Fruit fly (Drosophila melanogaster) whole organism, embryonic: Measurements from ENCODE around the gene CG9498.

Experiments used
- Abd-B ChIP-seq: fragments of 200-800 bp; sonication (Bioruptor generic); optimal IDR thresholded peaks from 2 replicates; lab custom pipeline; 2018; ENCODE audit warnings: missing biosample characterization, mild to moderate bottlenecking, missing genetic modification characterization, moderate library complexity
- Adf1 ChIP-seq: fragments of 200-800 bp; sonication (Bioruptor generic); IDR thresholded peaks from 2 replicates; pipeline ENCODE4 v1.3.6; 2022; ENCODE audit warnings: missing biosample characterization, missing genetic modification characterization
- Atf-2 ChIP-seq: fragments of 200-800 bp; sonication (Bioruptor generic); optimal IDR thresholded peaks from 2 replicates; lab custom pipeline; 2016; ENCODE audit warnings: missing biosample characterization, missing genetic modification characterization
- Blimp-1 ChIP-seq: fragments of 200-800 bp; sonication (Bioruptor generic); optimal IDR thresholded peaks from 3 replicates; lab custom pipeline; 2018; ENCODE audit warnings: missing biosample characterization, missing genetic modification characterization, mild to moderate bottlenecking, moderate library complexity, missing genetic modification reagents
- CG10209 ChIP-seq: fragments of 200-800 bp; sonication (Bioruptor generic); optimal IDR thresholded peaks from 3 replicates; lab custom pipeline; 2017; ENCODE audit warnings: missing biosample characterization, mild to moderate bottlenecking, missing genetic modification characterization, missing genetic modification reagents
- CG11504 ChIP-seq: fragments of 200-800 bp; sonication (Bioruptor generic); optimal IDR thresholded peaks from 3 replicates; lab custom pipeline; 2019; ENCODE audit warnings: missing biosample characterization, mild to moderate bottlenecking, missing genetic modification characterization, moderate library complexity
- CG13287 ChIP-seq: fragments of 200-800 bp; sonication (Bioruptor generic); IDR thresholded peaks from 2 replicates; pipeline ENCODE4 v1.3.6; 2022; ENCODE audit warnings: missing biosample characterization, missing genetic modification characterization; ENCODE audit not compliant: partially characterized antibody
- CG16779 ChIP-seq: fragments of 200-800 bp; sonication (Bioruptor generic); IDR thresholded peaks from 2 replicates; pipeline ENCODE4 v1.3.6; 2022; ENCODE audit warnings: missing biosample characterization, missing genetic modification characterization
- CG16813 ChIP-seq: fragments of 200-800 bp; sonication (Bioruptor generic); IDR thresholded peaks from 3 replicates; pipeline ENCODE4 v1.3.6; 2022; ENCODE audit warnings: missing biosample characterization, missing genetic modification characterization; ENCODE audit not compliant: partially characterized antibody
- CG17385 ChIP-seq: fragments of 200-800 bp; sonication (Bioruptor generic); optimal IDR thresholded peaks from 3 replicates; lab custom pipeline; 2018; ENCODE audit warnings: missing biosample characterization, mild to moderate bottlenecking, missing genetic modification characterization
- CG1792 ChIP-seq: fragments of 200-800 bp; sonication (Bioruptor generic); optimal IDR thresholded peaks from 2 replicates; lab custom pipeline; 2016; ENCODE audit warnings: missing biosample characterization, missing genetic modification characterization
- CG18262 ChIP-seq: fragments of 200-800 bp; optimal IDR thresholded peaks from 3 replicates; lab custom pipeline; 2019; ENCODE audit warnings: missing biosample characterization, mild to moderate bottlenecking, missing genetic modification characterization, moderate library complexity
- CG18764 ChIP-seq: fragments of 200-800 bp; sonication (Bioruptor generic); optimal IDR thresholded peaks from 3 replicates; lab custom pipeline; 2016; ENCODE audit warnings: missing biosample characterization, missing genetic modification characterization
- CG2712 ChIP-seq: fragments of 200-800 bp; optimal IDR thresholded peaks from 3 replicates; lab custom pipeline; 2019; ENCODE audit warnings: missing biosample characterization, mild to moderate bottlenecking, missing genetic modification characterization, moderate library complexity
- CG31224 ChIP-seq: fragments of 200-800 bp; sonication (Bioruptor generic); IDR thresholded peaks from 2 replicates; pipeline ENCODE4 v1.3.6; 2022; ENCODE audit warnings: missing biosample characterization, missing genetic modification characterization
- CG3838 ChIP-seq: fragments of 200-800 bp; sonication (Bioruptor generic); optimal IDR thresholded peaks from 3 replicates; lab custom pipeline; 2016; ENCODE audit warnings: missing biosample characterization, missing genetic modification characterization
- CG4424 ChIP-seq: fragments of 200-800 bp; sonication (Bioruptor generic); optimal IDR thresholded peaks from 3 replicates; lab custom pipeline; 2016; ENCODE audit warnings: missing biosample characterization, missing genetic modification characterization
- CG6683 ChIP-seq: fragments of 200-800 bp; sonication (Bioruptor generic); optimal IDR thresholded peaks from 2 replicates; lab custom pipeline; 2017; ENCODE audit warnings: missing biosample characterization, mild to moderate bottlenecking, missing genetic modification characterization, missing genetic modification reagents
- CG6813 ChIP-seq: fragments of 200-800 bp; sonication (Bioruptor generic); optimal IDR thresholded peaks from 2 replicates; lab custom pipeline; 2017; ENCODE audit warnings: missing biosample characterization, missing genetic modification characterization, mild to moderate bottlenecking, moderate library complexity, missing genetic modification reagents
- CG8359 ChIP-seq: fragments of 200-800 bp; sonication (Bioruptor generic); optimal IDR thresholded peaks from 2 replicates; lab custom pipeline; 2017; ENCODE audit warnings: missing biosample characterization, mild to moderate bottlenecking, missing genetic modification characterization, borderline replicate concordance
- CG9932 ChIP-seq: fragments of 200-800 bp; sonication (Bioruptor generic); IDR thresholded peaks from 2 replicates; pipeline ENCODE4 v1.3.6; 2022; ENCODE audit warnings: missing biosample characterization, missing genetic modification characterization
- HLH3B ChIP-seq: fragments of 200-800 bp; sonication (Bioruptor generic); IDR thresholded peaks from 2 replicates; pipeline ENCODE4 v1.3.6; 2022; ENCODE audit warnings: missing biosample characterization, missing genetic modification characterization
- HmgD ChIP-seq: fragments of 200-800 bp; sonication (Bioruptor generic); optimal IDR thresholded peaks from 3 replicates; lab custom pipeline; 2016; ENCODE audit warnings: missing biosample characterization, missing genetic modification characterization
- Lim3 ChIP-seq: fragments of 200-800 bp; sonication (Bioruptor generic); IDR thresholded peaks from 2 replicates; pipeline ENCODE4 v1.3.6; 2022; ENCODE audit warnings: missing biosample characterization, missing genetic modification characterization
- NFAT ChIP-seq: fragments of 200-800 bp; sonication (Bioruptor generic); IDR thresholded peaks from 2 replicates; pipeline ENCODE4 v1.3.6; 2022; ENCODE audit warnings: missing biosample characterization, missing genetic modification characterization
- NK7.1 ChIP-seq: fragments of 200-800 bp; sonication (Bioruptor generic); optimal IDR thresholded peaks from 3 replicates; lab custom pipeline; 2016; ENCODE audit warnings: missing biosample characterization, missing genetic modification characterization
- NfI ChIP-seq: fragments of 200-800 bp; sonication (Bioruptor generic); optimal IDR thresholded peaks from 3 replicates; lab custom pipeline; 2018; ENCODE audit warnings: missing biosample characterization, mild to moderate bottlenecking, missing genetic modification characterization, moderate library complexity
- Ravus ChIP-seq: fragments of 200-800 bp; sonication (Bioruptor generic); IDR thresholded peaks from 2 replicates; pipeline ENCODE4 v1.3.6; 2022; ENCODE audit warnings: missing biosample characterization, missing genetic modification characterization
- Side ChIP-seq: fragments of 200-800 bp; sonication (Bioruptor generic); optimal IDR thresholded peaks from 2 replicates; lab custom pipeline; 2016; ENCODE audit warnings: missing biosample characterization, missing genetic modification characterization
- Sry-β ChIP-seq: fragments of 200-800 bp; sonication (Bioruptor generic); optimal IDR thresholded peaks from 2 replicates; lab custom pipeline; 2018; ENCODE audit warnings: missing biosample characterization, mild to moderate bottlenecking, missing genetic modification characterization, moderate library complexity
- Sry-δ ChIP-seq: fragments of 200-800 bp; sonication (Bioruptor generic); optimal IDR thresholded peaks from 2 replicates; lab custom pipeline; 2016; ENCODE audit warnings: missing biosample characterization, missing genetic modification characterization
- Tbp ChIP-seq: fragments of >200 bp; optimal IDR thresholded peaks from 2 replicates; lab custom pipeline; 2018; ENCODE audit warnings: missing biosample characterization, missing genetic modification characterization
- br ChIP-seq: fragments of >200 bp; optimal IDR thresholded peaks from 2 replicates; lab custom pipeline; 2017
- eyg ChIP-seq: fragments of 200-800 bp; sonication (Bioruptor generic); optimal IDR thresholded peaks from 3 replicates; lab custom pipeline; 2016; ENCODE audit warnings: missing biosample characterization, missing genetic modification characterization
- gcm ChIP-seq: fragments of 200-800 bp; sonication (Bioruptor generic); optimal IDR thresholded peaks from 2 replicates; lab custom pipeline; 2019; ENCODE audit warnings: missing biosample characterization, mild to moderate bottlenecking, missing genetic modification characterization, moderate library complexity
- grn ChIP-seq: fragments of 200-800 bp; sonication (Bioruptor generic); optimal IDR thresholded peaks from 3 replicates; lab custom pipeline; 2017; ENCODE audit warnings: missing biosample characterization, missing genetic modification characterization
- kah ChIP-seq: fragments of 200-800 bp; sonication (Bioruptor generic); optimal IDR thresholded peaks from 2 replicates; lab custom pipeline; 2018; ENCODE audit warnings: missing biosample characterization, mild to moderate bottlenecking, missing genetic modification characterization
- nerfin-1 ChIP-seq: fragments of 200-800 bp; sonication (Bioruptor generic); optimal IDR thresholded peaks from 3 replicates; lab custom pipeline; 2019; ENCODE audit warnings: missing biosample characterization, mild to moderate bottlenecking, missing genetic modification characterization, moderate library complexity
- nerfin-2 ChIP-seq: fragments of 200-800 bp; sonication (Bioruptor generic); IDR thresholded peaks from 2 replicates; pipeline ENCODE4 v1.3.6; 2022; ENCODE audit warnings: missing biosample characterization, missing genetic modification characterization; ENCODE audit not compliant: partially characterized antibody
- nom ChIP-seq: fragments of 200-800 bp; sonication (Bioruptor generic); optimal IDR thresholded peaks from 2 replicates; lab custom pipeline; 2017; ENCODE audit warnings: missing biosample characterization, missing genetic modification characterization, mild to moderate bottlenecking, moderate library complexity, missing genetic modification reagents
- pan ChIP-seq, 4 experiments: fragments of >200 bp in 3 of 4; fragments of 200-800 bp in 1 of 4; sonication (Bioruptor generic) in 1 of 4; optimal IDR thresholded peaks in 3 of 4; IDR thresholded peaks in 1 of 4; 2 replicates each; pipeline versions ENCODE4 v1.3.6 to Lab custom; 2017 to 2022; ENCODE audit warnings: missing biosample characterization in 2 of 4, missing genetic modification characterization in 2 of 4, mixed read lengths in 1 of 4
- pfk ChIP-seq: fragments of 200-800 bp; sonication (Bioruptor generic); optimal IDR thresholded peaks from 2 replicates; lab custom pipeline; 2018; ENCODE audit warnings: missing biosample characterization, mild to moderate bottlenecking, missing genetic modification characterization, moderate library complexity
- sisA ChIP-seq: fragments of 200-800 bp; sonication (Bioruptor generic); IDR thresholded peaks from 2 replicates; pipeline ENCODE4 v1.3.6; 2022; ENCODE audit warnings: missing biosample characterization, missing genetic modification characterization
- sna ChIP-seq: fragments of 200-800 bp; sonication (Bioruptor generic); IDR thresholded peaks from 2 replicates; pipeline ENCODE4 v1.3.6; 2022; ENCODE audit warnings: missing biosample characterization, missing genetic modification characterization; ENCODE audit not compliant: partially characterized antibody
- trem ChIP-seq: fragments of 200-800 bp; optimal IDR thresholded peaks from 3 replicates; lab custom pipeline; 2019; ENCODE audit warnings: missing biosample characterization, mild to moderate bottlenecking, missing genetic modification characterization, moderate library complexity
- trh ChIP-seq: fragments of 200-800 bp; sonication (Bioruptor generic); optimal IDR thresholded peaks from 2 replicates; lab custom pipeline; 2016; ENCODE audit warnings: missing biosample characterization, missing genetic modification characterization
- usp ChIP-seq: fragments of >200 bp; optimal IDR thresholded peaks from 2 replicates; lab custom pipeline; 2017; ENCODE audit warnings: missing biosample characterization, missing genetic modification characterization
- zfh1 ChIP-seq: fragments of 200-800 bp; sonication (Bioruptor generic); IDR thresholded peaks from 3 replicates; pipeline ENCODE4 v1.3.6; 2022; ENCODE audit warnings: missing biosample characterization, missing genetic modification characterization

The CG9498 gene

DNA sequence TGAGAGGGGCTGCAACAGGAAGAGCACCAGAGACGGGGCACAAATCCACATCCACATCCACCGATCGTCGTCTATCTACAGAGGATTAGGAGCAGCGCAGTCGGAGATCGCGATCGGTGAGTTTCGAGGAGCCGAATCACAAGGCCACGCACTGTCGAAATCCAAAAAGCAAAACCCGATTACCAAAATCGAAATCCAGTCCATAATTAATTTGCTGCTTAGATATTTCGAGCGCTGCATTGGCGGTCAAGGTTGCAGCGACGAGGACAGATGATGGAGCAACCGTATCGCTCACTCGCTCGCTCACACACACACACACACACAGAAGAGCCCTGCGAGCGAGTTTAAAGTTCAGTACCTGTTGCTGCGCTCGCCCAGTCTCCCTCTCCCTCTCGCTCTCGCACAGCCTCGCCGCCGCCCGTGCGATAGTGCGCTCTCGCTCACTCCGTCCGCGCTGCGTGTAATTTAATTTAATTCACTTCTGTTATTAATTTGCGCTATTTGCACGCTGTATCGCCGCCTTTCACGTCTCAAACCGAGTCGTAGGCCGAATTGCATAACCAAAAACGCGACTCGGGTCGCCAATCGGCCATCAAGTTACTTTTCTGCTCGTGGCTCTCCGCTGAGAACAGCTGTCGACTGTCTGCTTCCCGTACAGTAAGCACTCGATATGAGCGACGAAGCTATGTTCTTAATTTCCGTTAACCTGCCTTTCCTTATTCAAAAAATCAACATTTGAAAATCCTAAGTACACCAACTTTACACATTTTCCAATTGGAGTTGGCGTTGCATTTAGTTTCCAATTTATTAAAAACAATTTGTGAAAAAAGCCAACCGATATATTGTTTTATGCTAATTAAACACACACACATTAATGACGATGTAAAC, 11.6 kb downstream of the CG9498 start (continued):
- TF ChIP-seq HLH3B (0 out of 2 replicates have a peak, but pooled peaks have one; percentile 6), kah (GFP tag; lab: Kevin White, UChicago) (peak; percentile 98), CG2712 (tag; lab: Kevin White, UChicago) (peak; percentile 22), CG9932 (GFP tag; lab: Robert Waterston, UW) (peak; percentile 37; the same call in 1 of the 2 replicates), CG6683 (GFP tag; lab: Kevin White, UChicago) (no peak), CG6813 (peak; percentile 15), gcm (GFP tag; lab: Kevin White, UChicago) (no peak), usp (GFP tag; lab: Kevin White, UChicago) (no peak), CG8359 (GFP tag; lab: Kevin White, UChicago) (no peak), nerfin-1 (no peak), CG10209 (GFP tag; lab: Kevin White, UChicago) (no peak), pfk (GFP tag; lab: Kevin White, UChicago) (no peak), Blimp-1 (peak; percentile 8), Abd-B (GFP tag; lab: Kevin White, UChicago) (no peak), grn (GFP tag; lab: Kevin White, UChicago) (peak; percentile 67), CG1792 (GFP tag; lab: Kevin White, UChicago) (no peak), br (no peak), CG16779 (GFP tag; lab: Robert Waterston, UW) (no peak), Adf1 (peak; percentile 16; the same call in 1 of the 2 replicates), Sry-δ (GFP tag; lab: Kevin White, UChicago) (no peak), Sry-β (GFP tag; lab: Kevin White, UChicago) (no peak), trh (no peak), CG31224 (GFP tag; lab: Robert Waterston, UW) (no peak), CG17385 (GFP tag; lab: Kevin White, UChicago) (peak; percentile 32), Lim3 (GFP tag; lab: Robert Waterston, UW) (no peak), pan (optimal IDR thresholded peaks at IDR 0.05; lab: Kevin White, UChicago) (no peak), pan (GFP tag; optimal IDR thresholded peaks at IDR 0.05 in 1 of 2, IDR thresholded peaks at IDR 0.05 in 1 of 2) (peak in 1 of 2 experiments; percentile 57), Ravus (GFP tag; lab: Robert Waterston, UW) (no peak), CG18262 (peak; percentile 0), NfI (GFP tag; lab: Kevin White, UChicago) (peak; percentile 14), sna (peak; percentile 15; the same call in 1 of the 2 replicates), trem (no peak), CG3838 (no peak), CG16813 (no peak), zfh1 (GFP tag; lab: Robert Waterston, UW) (0 out of 3 replicates have a peak, but pooled peaks have one; percentile 34), Tbp (no peak), NK7.1 (GFP tag; lab: Kevin White, UChicago) (no peak), sisA (GFP tag; lab: Robert Waterston, UW) (no peak), eyg (GFP tag; lab: Kevin White, UChicago) (peak; percentile 30), CG18764 (peak; percentile 21), Side (GFP tag; lab: Kevin White, UChicago) (peak; percentile 4), nerfin-2 (GFP tag; lab: Robert Waterston, UW) (no peak), CG13287 (GFP tag; lab: Robert Waterston, UW) (no peak; the same call in 1 of the 2 replicates), CG4424 (GFP tag; lab: Kevin White, UChicago) (peak; percentile 44), Atf-2 (GFP tag; lab: Kevin White, UChicago) (no peak), NFAT (GFP tag; lab: Robert Waterston, UW) (no peak), CG11504 (tag; lab: Kevin White, UChicago) (peak; percentile 61), nom (peak; percentile 94), HmgD (GFP tag; lab: Kevin White, UChicago) (no peak)
